Fruit fly (Drosophila melanogaster) whole organism, wandering third instar larva: Measurements from ENCODE around the gene CG31832.

ENCODE experiments used
- Abd-B ChIP-seq: fragments of >200 bp; optimal IDR thresholded peaks from 2 replicates; lab custom pipeline; 2017; ENCODE audit warnings: missing biosample characterization, missing genetic modification characterization
- CG32264 ChIP-seq: fragments of 200-800 bp; sonication (Bioruptor generic); optimal IDR thresholded peaks from 2 replicates; lab custom pipeline; 2016; ENCODE audit warnings: missing biosample characterization, missing genetic modification characterization
- CG9705 ChIP-seq: fragments of 200-800 bp; sonication (Bioruptor generic); optimal IDR thresholded peaks from 2 replicates; lab custom pipeline; 2018; ENCODE audit warnings: missing biosample characterization, mild to moderate bottlenecking, missing genetic modification characterization
- CrebA ChIP-seq: fragments of 200-800 bp; sonication (Bioruptor generic); optimal IDR thresholded peaks from 2 replicates; lab custom pipeline; 2016; ENCODE audit warnings: missing biosample characterization, mild to moderate bottlenecking, missing genetic modification characterization, borderline replicate concordance
- Dfd ChIP-seq: fragments of >200 bp; optimal IDR thresholded peaks from 2 replicates; lab custom pipeline; 2017; ENCODE audit warnings: missing biosample characterization, missing genetic modification characterization
- Dif ChIP-seq: fragments of 200-275, 200-300 bp; sonication (Bioruptor generic); optimal IDR thresholded peaks from 2 replicates; lab custom pipeline; 2018; ENCODE audit warnings: missing biosample characterization, missing genetic modification characterization; ENCODE audit not compliant: partially characterized antibody
- GATAd ChIP-seq: sonication (Bioruptor generic); optimal IDR thresholded peaks from 2 replicates; lab custom pipeline; 2016; ENCODE audit warnings: missing biosample characterization, missing genetic modification characterization
- HLH106 ChIP-seq: fragments of 200-800 bp; optimal IDR thresholded peaks from 3 replicates; lab custom pipeline; 2019; ENCODE audit warnings: missing biosample characterization, mild to moderate bottlenecking, missing genetic modification characterization, moderate library complexity
- Hnf4 ChIP-seq: fragments of 200-800 bp; sonication (Bioruptor generic); optimal IDR thresholded peaks from 2 replicates; lab custom pipeline; 2016; ENCODE audit warnings: missing biosample characterization, mild to moderate bottlenecking, missing genetic modification characterization
- Hr78 ChIP-seq: fragments of >200 bp; optimal IDR thresholded peaks from 2 replicates; lab custom pipeline; 2017; ENCODE audit warnings: missing biosample characterization, missing genetic modification characterization
- Hr83 ChIP-seq: fragments of 200-300 bp; sonication (Bioruptor generic); optimal IDR thresholded peaks from 2 replicates; lab custom pipeline; 2016; ENCODE audit warnings: missing biosample characterization, mild to moderate bottlenecking, missing genetic modification characterization, moderate library complexity; ENCODE audit not compliant: poor library complexity, severe bottlenecking
- Jra ChIP-seq: sonication (Bioruptor generic); optimal IDR thresholded peaks from 2 replicates; lab custom pipeline; 2016; ENCODE audit warnings: missing biosample characterization, missing genetic modification characterization
- Mio ChIP-seq: sonication (Bioruptor generic); optimal IDR thresholded peaks from 2 replicates; lab custom pipeline; 2016; ENCODE audit warnings: missing biosample characterization, missing genetic modification characterization
- Myc ChIP-seq: fragments of >200 bp; optimal IDR thresholded peaks from 2 replicates; lab custom pipeline; 2017
- N ChIP-seq: fragments of >200 bp; optimal IDR thresholded peaks from 2 replicates; lab custom pipeline; 2018; ENCODE audit warnings: missing biosample characterization, missing external identifiers, missing genetic modification characterization
- OdsH ChIP-seq: fragments of 200-800 bp; sonication (Bioruptor generic); optimal IDR thresholded peaks from 2 replicates; lab custom pipeline; 2016; ENCODE audit warnings: missing biosample characterization, mild to moderate bottlenecking, missing genetic modification characterization
- Rel ChIP-seq, 2 experiments: fragments of 200-800 bp; sonication (Bioruptor generic) in 1 of 2; optimal IDR thresholded peaks; 2 replicates in 1 of 2; 3 replicates in 1 of 2; lab custom pipeline; 2016 to 2019; ENCODE audit warnings: mild to moderate bottlenecking in 2 of 2, missing biosample characterization in 2 of 2, missing genetic modification characterization in 2 of 2, moderate library complexity in 1 of 2
- Sp1 ChIP-seq: fragments of 200-800 bp; sonication (Bioruptor generic); optimal IDR thresholded peaks from 3 replicates; lab custom pipeline; 2019; ENCODE audit warnings: missing biosample characterization, mild to moderate bottlenecking, missing genetic modification characterization, moderate library complexity
- Vsx2 ChIP-seq: fragments of 200-300, 225-300 bp; sonication (Bioruptor generic); optimal IDR thresholded peaks from 2 replicates; lab custom pipeline; 2018; ENCODE audit warnings: missing biosample characterization, missing genetic modification characterization; ENCODE audit not compliant: partially characterized antibody
- br ChIP-seq: fragments of 200-800 bp; sonication (Bioruptor generic); optimal IDR thresholded peaks from 2 replicates; lab custom pipeline; 2016; ENCODE audit warnings: missing biosample characterization, missing genetic modification characterization
- brk ChIP-seq: fragments of 200-800 bp; sonication (Bioruptor generic); optimal IDR thresholded peaks from 2 replicates; lab custom pipeline; 2016; ENCODE audit warnings: missing biosample characterization, mild to moderate bottlenecking, missing genetic modification characterization
- dl ChIP-seq, 2 experiments: fragments of 175-275, 200-275 bp in 1 of 2; fragments of 200-275 bp in 1 of 2; sonication (Bioruptor generic); optimal IDR thresholded peaks; lab custom pipeline; 2018; ENCODE audit warnings: mild to moderate bottlenecking in 2 of 2, missing biosample characterization in 2 of 2, missing genetic modification characterization in 2 of 2, moderate library complexity in 2 of 2; ENCODE audit not compliant: partially characterized antibody in 2 of 2, insufficient read depth in 1 of 2
- dmrt93B ChIP-seq: fragments of 200-800 bp; sonication (Bioruptor generic); optimal IDR thresholded peaks from 2 replicates; lab custom pipeline; 2018; ENCODE audit warnings: missing biosample characterization, mild to moderate bottlenecking, missing genetic modification characterization
- dsf ChIP-seq: sonication (Bioruptor generic); optimal IDR thresholded peaks from 2 replicates; lab custom pipeline; 2016; ENCODE audit warnings: missing biosample characterization, missing genetic modification characterization, borderline replicate concordance
- ey ChIP-seq: fragments of 200-800 bp; sonication (Bioruptor generic); optimal IDR thresholded peaks from 2 replicates; lab custom pipeline; 2016; ENCODE audit warnings: missing biosample characterization, missing genetic modification characterization
- foxo ChIP-seq, 2 experiments: fragments of 200-800 bp; sonication (Bioruptor generic); optimal IDR thresholded peaks; 2 replicates in 1 of 2; 3 replicates in 1 of 2; lab custom pipeline; 2016 to 2017; ENCODE audit warnings: missing biosample characterization in 2 of 2, missing genetic modification characterization in 2 of 2
- fru ChIP-seq: fragments of 200-800 bp; sonication (Bioruptor generic); optimal IDR thresholded peaks from 3 replicates; lab custom pipeline; 2016; ENCODE audit warnings: missing biosample characterization, mild to moderate bottlenecking, missing genetic modification characterization
- h ChIP-seq: fragments of 200-800 bp; sonication (Bioruptor generic); optimal IDR thresholded peaks from 3 replicates; lab custom pipeline; 2016; ENCODE audit warnings: missing biosample characterization, mild to moderate bottlenecking, missing genetic modification characterization
- jim ChIP-seq: fragments of 175-275, 200-325 bp; sonication (Bioruptor generic); optimal IDR thresholded peaks from 2 replicates; lab custom pipeline; 2016; ENCODE audit warnings: missing biosample characterization, mild to moderate bottlenecking, missing genetic modification characterization
- lola ChIP-seq: fragments of >200 bp; optimal IDR thresholded peaks from 2 replicates; lab custom pipeline; 2017; ENCODE audit warnings: missing biosample characterization, missing genetic modification characterization
- pan ChIP-seq: fragments of >200 bp; optimal IDR thresholded peaks from 2 replicates; lab custom pipeline; 2017
- psq ChIP-seq: fragments of 200-800 bp; sonication (Bioruptor generic); optimal IDR thresholded peaks from 3 replicates; lab custom pipeline; 2017; ENCODE audit warnings: missing biosample characterization, mild to moderate bottlenecking, missing genetic modification characterization, moderate library complexity
- rgr ChIP-seq: fragments of 200-800 bp; sonication (Bioruptor generic); optimal IDR thresholded peaks from 3 replicates; lab custom pipeline; 2016; ENCODE audit warnings: missing biosample characterization, mild to moderate bottlenecking, missing genetic modification characterization
- sage ChIP-seq: fragments of 200-800 bp; sonication (Bioruptor generic); optimal IDR thresholded peaks from 2 replicates; lab custom pipeline; 2016; ENCODE audit warnings: missing biosample characterization, mild to moderate bottlenecking, missing genetic modification characterization
- sv ChIP-seq: fragments of 200-800 bp; sonication (Bioruptor generic); optimal IDR thresholded peaks from 3 replicates; lab custom pipeline; 2016; ENCODE audit warnings: missing biosample characterization, missing genetic modification characterization
- tai ChIP-seq: sonication (Bioruptor generic); optimal IDR thresholded peaks from 2 replicates; lab custom pipeline; 2016; ENCODE audit warnings: missing biosample characterization, missing genetic modification characterization
- usp ChIP-seq: fragments of >200 bp; optimal IDR thresholded peaks from 2 replicates; lab custom pipeline; 2017; ENCODE audit warnings: missing biosample characterization, missing genetic modification characterization
- woc ChIP-seq: sonication (Bioruptor generic); optimal IDR thresholded peaks from 2 replicates; lab custom pipeline; 2016; ENCODE audit warnings: missing biosample characterization, mild to moderate bottlenecking, missing genetic modification characterization

CG31832 gene

dm6 chr2L:14995594-14996463, 35.7 kb downstream of the CG31832 start:
- TF ChIP-seq Vsx2 (GFP tag; lab: Kevin White, UChicago) (peak; percentile 15), sv (GFP tag; lab: Kevin White, UChicago) (peak; percentile 85), dmrt93B (peak; percentile 75), sage (peak; percentile 38), Myc (lab: Kevin White, UChicago) (no peak), dsf (GFP tag; lab: Kevin White, UChicago) (no peak), Rel (GFP tag; optimal IDR thresholded peaks at IDR 0.05; lab: Kevin White, UChicago) (peak; percentile 80), Rel (tag; optimal IDR thresholded peaks at IDR 0.05; lab: Kevin White, UChicago) (no peak), tai (no peak), N (no peak), Jra (GFP tag; lab: Kevin White, UChicago) (peak; percentile 36), jim (GFP tag; lab: Kevin White, UChicago) (no peak), Dif (GFP tag; lab: Kevin White, UChicago) (peak; percentile 62), Mio (GFP tag; lab: Kevin White, UChicago) (no peak), CG9705 (GFP tag; lab: Kevin White, UChicago) (peak; percentile 45), OdsH (GFP tag; lab: Kevin White, UChicago) (peak; percentile 90), usp (GFP tag; lab: Kevin White, UChicago) (no peak), Hnf4 (GFP tag; lab: Kevin White, UChicago) (peak; percentile 55), rgr (GFP tag; lab: Kevin White, UChicago) (peak; percentile 89), h (peak; percentile 83), brk (GFP tag; lab: Kevin White, UChicago) (peak; percentile 72), HLH106 (peak; percentile 88), lola (GFP tag; lab: Kevin White, UChicago) (no peak), Abd-B (GFP tag; lab: Kevin White, UChicago) (no peak), foxo (GFP tag; optimal IDR thresholded peaks at IDR 0.05; lab: Kevin White, UChicago) (peak in 1 of 2 experiments; percentile 88), ey (GFP tag; lab: Kevin White, UChicago) (peak; percentile 60), dl (GFP tag; optimal IDR thresholded peaks at IDR 0.05; lab: Kevin White, UChicago; ENCODE audit: insufficient read depth in 1 of 2, partially characterized antibody in 2 of 2) (peak in 1 of 2 experiments; percentile 59), woc (GFP tag; lab: Kevin White, UChicago) (peak; percentile 31), GATAd (GFP tag; lab: Kevin White, UChicago) (no peak), Dfd (GFP tag; lab: Kevin White, UChicago) (no peak), fru (GFP tag; lab: Kevin White, UChicago) (peak; percentile 57), pan (lab: Kevin White, UChicago) (no peak), Hr78 (GFP tag; lab: Kevin White, UChicago) (no peak), CrebA (GFP tag; lab: Kevin White, UChicago) (peak; percentile 34), Hr83 (GFP tag; lab: Kevin White, UChicago) (no peak), psq (GFP tag; lab: Kevin White, UChicago) (peak; percentile 82), br (peak; percentile 70), Sp1 (peak; percentile 86), CG32264 (GFP tag; lab: Kevin White, UChicago) (no peak)
